Comparison of ENCODE assay signal across 1 fruit fly cellular context in genomic region chrX:18138297-18138696, dm6.
TF ChIP-seq lines count a peak whose summit lies in the region.

Gene CG43229 (plus strand): TSS chrX:18138542.

TF ChIP-seq in whole organism, embryonic, 481 proteins besides CTCF, POLR2A, EP300 and RAD21 (continued from another document):
- TF ChIP-seq bbx (GFP tag; IDR thresholded peaks at IDR 0.05; lab: Robert Waterston, UW; ENCODE audit: partially characterized antibody) (peak; percentile 85), BEAF-32 (GFP tag; optimal IDR thresholded peaks at IDR 0.05; lab: Kevin White, UChicago) (peak; percentile 79), CG32532 (GFP tag; IDR thresholded peaks at IDR 0.05; lab: Robert Waterston, UW) (no peak), CG2129 (GFP tag; IDR thresholded peaks at IDR 0.05; lab: Robert Waterston, UW; ENCODE audit: partially characterized antibody) (peak; percentile 35; the same call in 1 of the 2 replicates), E2f2 (GFP tag; IDR thresholded peaks at IDR 0.05; lab: Robert Waterston, UW) (peak; percentile 90), hbn (GFP tag; IDR thresholded peaks at IDR 0.05; lab: Robert Waterston, UW; ENCODE audit: partially characterized antibody) (peak; percentile 61), CG8089 (GFP tag; optimal IDR thresholded peaks at IDR 0.05; lab: Kevin White, UChicago) (no peak), ato (GFP tag; IDR thresholded peaks at IDR 0.05; lab: Robert Waterston, UW; ENCODE audit: partially characterized antibody) (peak; percentile 79), CG10565 (GFP tag; optimal IDR thresholded peaks at IDR 0.05; lab: Kevin White, UChicago) (no peak), CoRest (tag; optimal IDR thresholded peaks at IDR 0.05; lab: Kevin White, UChicago) (peak; percentile 24), CG14441 (GFP tag; IDR thresholded peaks at IDR 0.05; lab: Robert Waterston, UW) (no peak), Bteb2 (GFP tag; optimal IDR thresholded peaks at IDR 0.05; lab: Kevin White, UChicago) (no peak), Sry-δ (GFP tag; optimal IDR thresholded peaks at IDR 0.05; lab: Kevin White, UChicago) (peak; percentile 40), sc (optimal IDR thresholded peaks at IDR 0.05; lab: Kevin White, UChicago) (no peak), sc (GFP tag; optimal IDR thresholded peaks at IDR 0.05; lab: Kevin White, UChicago) (no peak), crc (GFP tag; optimal IDR thresholded peaks at IDR 0.05; lab: Kevin White, UChicago) (no peak), ATbp (GFP tag; optimal IDR thresholded peaks at IDR 0.05; lab: Kevin White, UChicago) (no peak), Opbp (GFP tag; IDR thresholded peaks at IDR 0.05; lab: Robert Waterston, UW; ENCODE audit: partially characterized antibody) (peak; percentile 82), Dll (GFP tag; IDR thresholded peaks at IDR 0.05; lab: Robert Waterston, UW; ENCODE audit: partially characterized antibody) (peak; percentile 71), yki (optimal IDR thresholded peaks at IDR 0.05; lab: Kevin White, UChicago) (no peak), Dref (GFP tag; IDR thresholded peaks at IDR 0.05; lab: Robert Waterston, UW) (peak; percentile 91), tup (GFP tag; optimal IDR thresholded peaks at IDR 0.05; lab: Kevin White, UChicago) (no peak), CG14965 (GFP tag; optimal IDR thresholded peaks at IDR 0.05; lab: Kevin White, UChicago; ENCODE audit: borderline replicate concordance) (no peak), chinmo (GFP tag; IDR thresholded peaks at IDR 0.05; lab: Robert Waterston, UW; ENCODE audit: partially characterized antibody) (peak; percentile 80; the same call in 2 of the 4 replicates), knrl (GFP tag; IDR thresholded peaks at IDR 0.05; lab: Robert Waterston, UW; ENCODE audit: partially characterized antibody) (peak; percentile 72; the same call in 2 of the 3 replicates), CG9932 (GFP tag; IDR thresholded peaks at IDR 0.05; lab: Robert Waterston, UW) (peak; percentile 26; the same call in 1 of the 2 replicates), so (GFP tag; IDR thresholded peaks at IDR 0.05; lab: Robert Waterston, UW) (no peak), HLH4C (GFP tag; IDR thresholded peaks at IDR 0.05; lab: Robert Waterston, UW; ENCODE audit: partially characterized antibody) (peak; percentile 78), dan (GFP tag; IDR thresholded peaks at IDR 0.05; lab: Robert Waterston, UW) (no peak), CG6689 (GFP tag; IDR thresholded peaks at IDR 0.05; lab: Robert Waterston, UW) (no peak), Trl (optimal IDR thresholded peaks at IDR 0.05; lab: Kevin White, UChicago) (no peak), Trl (GFP tag; optimal IDR thresholded peaks at IDR 0.05; lab: Kevin White, UChicago) (no peak), Scr (GFP tag; IDR thresholded peaks at IDR 0.05; lab: Robert Waterston, UW; ENCODE audit: partially characterized antibody) (peak; percentile 67), nau (GFP tag; optimal IDR thresholded peaks at IDR 0.05; lab: Kevin White, UChicago) (peak; percentile 5), Med (GFP tag; lab: Kevin White, UChicago) (peak; percentile 82), vnd (GFP tag; IDR thresholded peaks at IDR 0.05; lab: Robert Waterston, UW; ENCODE audit: partially characterized antibody) (peak; percentile 63), Ravus (GFP tag; IDR thresholded peaks at IDR 0.05; lab: Robert Waterston, UW) (no peak), gcm (GFP tag; optimal IDR thresholded peaks at IDR 0.05; lab: Kevin White, UChicago) (peak; percentile 29), CG10274 (GFP tag; optimal IDR thresholded peaks at IDR 0.05; lab: Kevin White, UChicago) (no peak), CG18262 (tag; optimal IDR thresholded peaks at IDR 0.05; lab: Kevin White, UChicago) (no peak), stwl (tag; optimal IDR thresholded peaks at IDR 0.05; lab: Kevin White, UChicago) (peak; percentile 82), CG8290 (GFP tag; optimal IDR thresholded peaks at IDR 0.05; lab: Kevin White, UChicago) (peak; percentile 52), CG8290 (tag; optimal IDR thresholded peaks at IDR 0.05; lab: Kevin White, UChicago) (peak in 1 of 2 experiments; percentile 30), CG9876 (GFP tag; optimal IDR thresholded peaks at IDR 0.05; lab: Kevin White, UChicago) (no peak), CG9437 (GFP tag; optimal IDR thresholded peaks at IDR 0.05; lab: Kevin White, UChicago) (no peak), CG6683 (GFP tag; optimal IDR thresholded peaks at IDR 0.05; lab: Kevin White, UChicago) (no peak), grau (tag; optimal IDR thresholded peaks at IDR 0.05; lab: Kevin White, UChicago) (peak; percentile 3), eyg (GFP tag; optimal IDR thresholded peaks at IDR 0.05; lab: Kevin White, UChicago) (no peak), pzg (GFP tag; optimal IDR thresholded peaks at IDR 0.05; lab: Kevin White, UChicago) (peak; percentile 58), tna (GFP tag; IDR thresholded peaks at IDR 0.05; lab: Robert Waterston, UW; ENCODE audit: partially characterized antibody) (peak; percentile 79), tin (GFP tag; optimal IDR thresholded peaks at IDR 0.05; lab: Kevin White, UChicago) (no peak), CG16813 (GFP tag; IDR thresholded peaks at IDR 0.05; lab: Robert Waterston, UW; ENCODE audit: partially characterized antibody) (peak; percentile 83), CG4707 (GFP tag; optimal IDR thresholded peaks at IDR 0.05; lab: Kevin White, UChicago) (no peak), Doc3 (GFP tag; IDR thresholded peaks at IDR 0.05; lab: Robert Waterston, UW; ENCODE audit: partially characterized antibody) (peak; percentile 53; the same call in 1 of the 3 replicates), CG4820 (GFP tag; optimal IDR thresholded peaks at IDR 0.05; lab: Kevin White, UChicago) (no peak), inv (GFP tag; IDR thresholded peaks at IDR 0.05; lab: Robert Waterston, UW; ENCODE audit: partially characterized antibody) (peak; percentile 69), CG3847 (GFP tag; IDR thresholded peaks at IDR 0.05; lab: Robert Waterston, UW) (no peak), trem (tag; optimal IDR thresholded peaks at IDR 0.05; lab: Kevin White, UChicago) (peak; percentile 11), Myb (GFP tag; optimal IDR thresholded peaks at IDR 0.05; lab: Kevin White, UChicago) (peak; percentile 14), CG14860 (GFP tag; IDR thresholded peaks at IDR 0.05; lab: Robert Waterston, UW; ENCODE audit: partially characterized antibody) (peak; percentile 66), CG6791 (GFP tag; IDR thresholded peaks at IDR 0.05; lab: Robert Waterston, UW; ENCODE audit: partially characterized antibody) (peak; percentile 90), gce (GFP tag; IDR thresholded peaks at IDR 0.05; lab: Robert Waterston, UW) (0 out of 3 replicates have a peak, but pooled peaks have one; percentile 32), CG15514 (GFP tag; optimal IDR thresholded peaks at IDR 0.05; lab: Kevin White, UChicago) (peak; percentile 0), Antp (GFP tag; optimal IDR thresholded peaks at IDR 0.05; lab: Kevin White, UChicago) (no peak), CG5953 (GFP tag; IDR thresholded peaks at IDR 0.05; lab: Robert Waterston, UW) (no peak), CG15073 (GFP tag; optimal IDR thresholded peaks at IDR 0.05; lab: Kevin White, UChicago) (no peak), zen2 (GFP tag; IDR thresholded peaks at IDR 0.05; lab: Robert Waterston, UW; ENCODE audit: partially characterized antibody) (peak; percentile 73), CG2116 (GFP tag; optimal IDR thresholded peaks at IDR 0.05; lab: Kevin White, UChicago) (peak; percentile 98), Dp (GFP tag; optimal IDR thresholded peaks at IDR 0.05; lab: Kevin White, UChicago) (peak; percentile 81), Bgb (GFP tag; IDR thresholded peaks at IDR 0.05; lab: Robert Waterston, UW; ENCODE audit: partially characterized antibody) (peak; percentile 80), gsb-n (tag; optimal IDR thresholded peaks at IDR 0.05; lab: Kevin White, UChicago) (no peak), CG16863 (GFP tag; optimal IDR thresholded peaks at IDR 0.05; lab: Kevin White, UChicago) (peak; percentile 96), lbe (GFP tag; optimal IDR thresholded peaks at IDR 0.05; lab: Kevin White, UChicago) (no peak)
